Worm (Caenorhabditis elegans): Measurements from ENCODE around the gene msp-49.

- no peak for TF ChIP-seq nhr-237 (tag; optimal IDR thresholded peaks at IDR 0.05)
- no peak for TF ChIP-seq lin-39 (tag; optimal IDR thresholded peaks at IDR 0.05)
- 0 out of 2 replicates have a peak, but pooled peaks have one; percentile 47 for TF ChIP-seq zfp-3 (GFP tag; conservative IDR thresholded peaks at IDR 0.05)
Observed at ce11 chrII:5181497-5181896, 12.7 kb upstream of the msp-49 start.
